Worm (Caenorhabditis elegans) whole organism, young adult: ENCODE results near the gene F13A2.3.

Experiments used
- B0035.1 ChIP-seq: sonication (generic microtip); optimal IDR thresholded peaks from 2 replicates; lab custom pipeline; 2016; ENCODE audit warnings: missing genetic modification characterization, mild to moderate bottlenecking, missing compliant biosample characterization, missing genotype, missing genetic modification reagents
- B0261.1 ChIP-seq: sonication (generic microtip); optimal IDR thresholded peaks from 2 replicates; lab custom pipeline; 2016; ENCODE audit warnings: mild to moderate bottlenecking, missing genetic modification characterization, moderate library complexity, missing compliant biosample characterization
- B0336.3 ChIP-seq: fragments of 200-800 bp; sonication (Bioruptor generic); IDR thresholded peaks from 2 replicates; pipeline ENCODE4 v1.3.6; 2022; ENCODE audit warnings: missing genetic modification characterization, missing compliant biosample characterization
- C06A6.2 ChIP-seq: fragments of 200-800 bp; sonication (Bioruptor generic); conservative IDR thresholded peaks from 2 replicates; pipeline ENCODE4 v1.3.6; 2022; ENCODE audit warnings: missing genetic modification characterization, missing compliant biosample characterization
- F10E7.11 ChIP-seq: sonication (generic microtip); optimal IDR thresholded peaks from 2 replicates; lab custom pipeline; 2017; ENCODE audit warnings: mild to moderate bottlenecking, missing genetic modification characterization, moderate library complexity, missing compliant biosample characterization
- F22D6.2 ChIP-seq: sonication (generic microtip); optimal IDR thresholded peaks from 2 replicates; lab custom pipeline; 2016; ENCODE audit warnings: mild to moderate bottlenecking, missing genetic modification characterization, missing compliant biosample characterization
- F49E8.2 ChIP-seq: sonication (generic microtip); optimal IDR thresholded peaks from 3 replicates; lab custom pipeline; 2017; ENCODE audit warnings: missing genetic modification characterization, mild to moderate bottlenecking, missing compliant biosample characterization, antibody characterized with exemption, moderate library complexity; ENCODE audit not compliant: insufficient read depth
- F57C9.4 ChIP-seq: sonication (generic microtip); optimal IDR thresholded peaks from 2 replicates; lab custom pipeline; 2017; ENCODE audit warnings: mild to moderate bottlenecking, missing genetic modification characterization, missing compliant biosample characterization
- K12H6.12 ChIP-seq: fragments of 200-800 bp; sonication (Bioruptor generic); optimal IDR thresholded peaks from 2 replicates; lab custom pipeline; 2018; ENCODE audit warnings: mild to moderate bottlenecking, missing genetic modification characterization, missing compliant biosample characterization
- Y53G8AR.9 ChIP-seq: fragments of 200-800 bp; sonication (Bioruptor generic); conservative IDR thresholded peaks from 2 replicates; pipeline ENCODE4 v1.3.6; 2022; ENCODE audit warnings: missing genetic modification reagents, missing genetic modification characterization, missing compliant biosample characterization
- Y56A3A.18 ChIP-seq: fragments of 200-800 bp; sonication (Bioruptor generic); IDR thresholded peaks from 2 replicates; pipeline ENCODE4 v1.3.6; 2022; ENCODE audit warnings: missing genetic modification reagents, missing genetic modification characterization, missing compliant biosample characterization
- Y67H2A.10 ChIP-seq: fragments of 200-800 bp; sonication (Bioruptor generic); conservative IDR thresholded peaks from 2 replicates; pipeline ENCODE4 v1.3.6; 2022; ENCODE audit warnings: missing genetic modification reagents, missing genetic modification characterization, missing compliant biosample characterization
- Y95B8A.8 ChIP-seq: fragments of 200-800 bp; sonication (Bioruptor generic); IDR thresholded peaks from 2 replicates; pipeline ENCODE4 v1.3.6; 2022; ENCODE audit warnings: missing genetic modification reagents, missing genetic modification characterization, missing compliant biosample characterization
- ZK185.1 ChIP-seq: sonication (generic microtip); optimal IDR thresholded peaks from 2 replicates; lab custom pipeline; 2016; ENCODE audit warnings: mild to moderate bottlenecking, missing genetic modification characterization, missing compliant biosample characterization; ENCODE audit not compliant: poor library complexity, severe bottlenecking
- aptf-3 ChIP-seq: fragments of 200-800 bp; sonication (Bioruptor generic); IDR thresholded peaks from 2 replicates; pipeline ENCODE4 v1.3.6; 2022; ENCODE audit warnings: missing genetic modification characterization, missing compliant biosample characterization
- ccch-3 ChIP-seq: fragments of 200-800 bp; sonication (Bioruptor generic); optimal IDR thresholded peaks from 2 replicates; lab custom pipeline; 2018; ENCODE audit warnings: mild to moderate bottlenecking, missing genetic modification characterization, missing compliant biosample characterization
- ceh-100 ChIP-seq: fragments of 200-800 bp; sonication (Bioruptor generic); IDR thresholded peaks from 2 replicates; pipeline ENCODE4 v1.3.6; 2022; ENCODE audit warnings: missing genetic modification reagents, missing genetic modification characterization, missing compliant biosample characterization
- chd-7 ChIP-seq: sonication (generic microtip); optimal IDR thresholded peaks from 2 replicates; lab custom pipeline; 2016; ENCODE audit warnings: mild to moderate bottlenecking, missing genetic modification characterization, moderate library complexity, missing compliant biosample characterization
- egl-44 ChIP-seq: fragments of 200-800 bp; sonication (Bioruptor generic); IDR thresholded peaks from 2 replicates; pipeline ENCODE4 v1.3.6; 2022; ENCODE audit warnings: missing genetic modification reagents, missing genetic modification characterization, missing compliant biosample characterization
- egrh-3 ChIP-seq: fragments of 200-800 bp; sonication (Bioruptor generic); IDR thresholded peaks from 2 replicates; pipeline ENCODE4 v1.3.6; 2022; ENCODE audit warnings: missing genetic modification reagents, missing genetic modification characterization, missing compliant biosample characterization
- hlh-12 ChIP-seq: sonication (generic microtip); optimal IDR thresholded peaks from 2 replicates; lab custom pipeline; 2016; ENCODE audit warnings: missing genetic modification characterization, missing compliant biosample characterization
- lir-1 ChIP-seq: fragments of 200-800 bp; sonication (Bioruptor generic); conservative IDR thresholded peaks from 2 replicates; pipeline ENCODE4 v1.3.6; 2022; ENCODE audit warnings: missing genetic modification reagents, missing genetic modification characterization, missing compliant biosample characterization
- lsl-1 ChIP-seq: fragments of 200-800 bp; sonication (Bioruptor generic); optimal IDR thresholded peaks from 2 replicates; lab custom pipeline; 2018; ENCODE audit warnings: mild to moderate bottlenecking, missing genetic modification characterization, moderate library complexity, missing compliant biosample characterization
- madf-8 ChIP-seq: fragments of 200-800 bp; sonication (Bioruptor generic); conservative IDR thresholded peaks from 2 replicates; pipeline ENCODE4 v1.3.6; 2022; ENCODE audit warnings: missing genetic modification reagents, missing genetic modification characterization, missing compliant biosample characterization
- mcd-1 ChIP-seq: fragments of 200-800 bp; sonication (Bioruptor generic); IDR thresholded peaks from 2 replicates; pipeline ENCODE4 v1.3.6; 2022; ENCODE audit warnings: missing genetic modification reagents, missing genetic modification characterization, missing compliant biosample characterization
- mel-28 ChIP-seq: sonication (generic microtip); optimal IDR thresholded peaks from 2 replicates; lab custom pipeline; 2016; ENCODE audit warnings: borderline replicate concordance, mild to moderate bottlenecking, missing genetic modification characterization, missing compliant biosample characterization
- nfya-1 ChIP-seq: sonication (generic microtip); optimal IDR thresholded peaks from 2 replicates; lab custom pipeline; 2017; ENCODE audit warnings: antibody characterized with exemption, missing compliant biosample characterization, missing genetic modification characterization, borderline replicate concordance; ENCODE audit not compliant: insufficient read depth
- nhr-80 ChIP-seq: sonication (generic microtip); optimal IDR thresholded peaks from 2 replicates; lab custom pipeline; 2016; ENCODE audit warnings: missing genetic modification characterization, missing compliant biosample characterization
- pbrm-1 ChIP-seq: fragments of 200-800 bp; sonication (Bioruptor generic); IDR thresholded peaks from 2 replicates; pipeline ENCODE4 v1.3.6; 2022; ENCODE audit warnings: missing genetic modification reagents, missing genetic modification characterization, missing compliant biosample characterization
- rcor-1 ChIP-seq: fragments of 200-800 bp; sonication (Bioruptor generic); IDR thresholded peaks from 2 replicates; pipeline ENCODE4 v1.3.6; 2022; ENCODE audit warnings: missing genetic modification reagents, missing genetic modification characterization, missing compliant biosample characterization
- snpc-4 ChIP-seq, 5 experiments: fragments of 150-350 bp in 1 of 5; sonication (generic microtip) in 4 of 5; optimal IDR thresholded peaks; 2 replicates each; lab custom pipeline; 2014 to 2018; ENCODE audit warnings: missing genetic modification characterization in 5 of 5, missing biosample characterization in 3 of 5, antibody characterized with exemption in 2 of 5, mild to moderate bottlenecking in 2 of 5, missing compliant biosample characterization in 2 of 5, missing genotype in 2 of 5, moderate library complexity in 2 of 5, missing genetic modification reagents in 1 of 5
- somi-1 ChIP-seq: fragments of 200-800 bp; sonication (Bioruptor generic); optimal IDR thresholded peaks from 2 replicates; lab custom pipeline; 2018; ENCODE audit warnings: mild to moderate bottlenecking, missing genetic modification characterization, missing compliant biosample characterization
- tbp1 ChIP-seq: fragments of 200-800 bp; sonication (Bioruptor generic); optimal IDR thresholded peaks from 2 replicates; lab custom pipeline; 2018; ENCODE audit warnings: mild to moderate bottlenecking, missing genetic modification characterization, missing compliant biosample characterization
- unc-62 ChIP-seq: fragments of 150-350 bp; optimal IDR thresholded peaks from 2 replicates; lab custom pipeline; 2014; ENCODE audit warnings: missing biosample characterization, missing genetic modification reagents, missing genetic modification characterization
- zfh-2 ChIP-seq: fragments of 200-800 bp; sonication (Bioruptor generic); conservative IDR thresholded peaks from 2 replicates; pipeline ENCODE4 v1.3.6; 2022; ENCODE audit warnings: missing genetic modification reagents, missing genetic modification characterization, missing compliant biosample characterization
- ztf-22 ChIP-seq: fragments of 200-800 bp; sonication (Bioruptor generic); optimal IDR thresholded peaks from 2 replicates; lab custom pipeline; 2018; ENCODE audit warnings: mild to moderate bottlenecking, missing genetic modification characterization, moderate library complexity, missing compliant biosample characterization
- ztf-25 ChIP-seq: fragments of 200-800 bp; sonication (Bioruptor generic); IDR thresholded peaks from 2 replicates; pipeline ENCODE4 v1.3.6; 2022; ENCODE audit warnings: missing genetic modification reagents, missing genetic modification characterization, missing compliant biosample characterization
- ztf-3 ChIP-seq: fragments of 200-800 bp; sonication (Bioruptor generic); optimal IDR thresholded peaks from 2 replicates; lab custom pipeline; 2018; ENCODE audit warnings: mild to moderate bottlenecking, missing genetic modification characterization, missing compliant biosample characterization
- ztf-6 ChIP-seq: fragments of 200-800 bp; sonication (Bioruptor generic); IDR thresholded peaks from 2 replicates; pipeline ENCODE4 v1.3.6; 2022; ENCODE audit warnings: missing genetic modification reagents, missing genetic modification characterization, missing compliant biosample characterization

The F13A2.3 gene

ce11 chrV:4398884-4399283, 2.7 kb upstream of the F13A2.3 start:
- TF ChIP-seq nfya-1 (tag; lab: Kevin White, UChicago), result no peak
- TF ChIP-seq ztf-3 (GFP tag; lab: Kevin White, UChicago), result no peak
- TF ChIP-seq zfh-2 (GFP tag; lab: Robert Waterston, UW), result peak; percentile 65

ce11 chrV:4398127-4398526, 2.0 kb upstream of the F13A2.3 start:
- TF ChIP-seq egl-44 (GFP tag; lab: Robert Waterston, UW) (no peak), Y53G8AR.9 (GFP tag; lab: Robert Waterston, UW) (no peak), aptf-3 (no peak), F57C9.4 (no peak), ztf-25 (GFP tag; lab: Robert Waterston, UW) (no peak), Y56A3A.18 (GFP tag; lab: Robert Waterston, UW) (no peak), nhr-80 (tag; lab: Kevin White, UChicago) (no peak), K12H6.12 (tag; lab: Kevin White, UChicago) (no peak), lir-1 (GFP tag; lab: Robert Waterston, UW) (no peak), ZK185.1 (tag; lab: Kevin White, UChicago) (no peak), ztf-6 (GFP tag; lab: Robert Waterston, UW) (no peak), F10E7.11 (no peak), Y67H2A.10 (GFP tag; lab: Robert Waterston, UW) (no peak), pbrm-1 (GFP tag; lab: Robert Waterston, UW) (no peak)
- TF ChIP-seq, all 124 proteins: peak for 0

DNA sequence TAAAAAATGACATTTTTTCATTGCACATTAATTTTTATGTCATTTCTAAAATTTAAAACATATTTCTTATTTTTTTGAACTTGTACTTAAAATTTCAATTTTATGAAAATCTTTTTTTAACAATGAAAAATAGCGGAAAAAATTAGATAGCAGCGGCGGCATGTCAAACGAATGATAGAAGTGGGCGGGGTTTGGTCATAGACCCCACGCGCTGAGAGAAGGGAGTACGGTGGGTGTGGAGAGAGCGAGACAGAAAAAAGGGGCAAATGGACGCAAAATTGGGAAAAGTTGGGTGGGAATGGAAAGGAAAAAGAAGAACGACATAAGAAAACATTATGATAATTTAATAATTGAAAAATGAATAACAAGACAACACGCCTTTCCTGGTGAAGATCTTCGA, 8.2 kb downstream of the F13A2.3 start:
- TF ChIP-seq ztf-3 (GFP tag; lab: Kevin White, UChicago), result no peak
- no peak for TF ChIP-seq chd-7 (tag; lab: Kevin White, UChicago)
- TF ChIP-seq ceh-100 (GFP tag; lab: Robert Waterston, UW), result no peak
- TF ChIP-seq egrh-3, result no peak
- TF ChIP-seq B0261.1 (tag; lab: Kevin White, UChicago), result no peak
- no peak for TF ChIP-seq snpc-4 (GFP tag; optimal IDR thresholded peaks at IDR 0.05; lab: Kevin White, UChicago)
- no peak for TF ChIP-seq snpc-4 (tag; optimal IDR thresholded peaks at IDR 0.05; lab: Kevin White, UChicago)
- TF ChIP-seq mel-28 (tag; lab: Kevin White, UChicago), result no peak
- TF ChIP-seq Y95B8A.8, result no peak
- TF ChIP-seq madf-8 (GFP tag; lab: Robert Waterston, UW), result no peak
- no peak for TF ChIP-seq ztf-22 (GFP tag; lab: Kevin White, UChicago)
- no peak for TF ChIP-seq hlh-12 (tag; lab: Kevin White, UChicago)
- no peak for TF ChIP-seq mcd-1 (GFP tag; lab: Robert Waterston, UW)
- TF ChIP-seq C06A6.2 (GFP tag; lab: Robert Waterston, UW), result no peak
- no peak for TF ChIP-seq tbp1 (GFP tag; lab: Kevin White, UChicago)
- no peak for TF ChIP-seq unc-62 (GFP tag; lab: Kevin White, UChicago)
- no peak for TF ChIP-seq lsl-1 (GFP tag; lab: Kevin White, UChicago)
- TF ChIP-seq rcor-1 (GFP tag; lab: Robert Waterston, UW), result no peak
- no peak for TF ChIP-seq somi-1 (GFP tag; lab: Kevin White, UChicago)

- TF ChIP-seq rcor-1 (GFP tag; lab: Robert Waterston, UW) (no peak), B0035.1 (tag; lab: Kevin White, UChicago) (no peak), F22D6.2 (no peak), ccch-3 (GFP tag; lab: Kevin White, UChicago) (no peak), B0336.3 (GFP tag; lab: Robert Waterston, UW) (no peak), F49E8.2 (tag; lab: Kevin White, UChicago) (no peak)
These were observed 8.8 kb downstream of the F13A2.3 start, which contains the start of gene F13A2.9 for ce11 chrV:4387402-4387801. Gene F13A2.9, minus strand, starts transcription at chrV:4387502.
